Worm (Caenorhabditis elegans): ENCODE results near the gene irld-45.

DNA sequence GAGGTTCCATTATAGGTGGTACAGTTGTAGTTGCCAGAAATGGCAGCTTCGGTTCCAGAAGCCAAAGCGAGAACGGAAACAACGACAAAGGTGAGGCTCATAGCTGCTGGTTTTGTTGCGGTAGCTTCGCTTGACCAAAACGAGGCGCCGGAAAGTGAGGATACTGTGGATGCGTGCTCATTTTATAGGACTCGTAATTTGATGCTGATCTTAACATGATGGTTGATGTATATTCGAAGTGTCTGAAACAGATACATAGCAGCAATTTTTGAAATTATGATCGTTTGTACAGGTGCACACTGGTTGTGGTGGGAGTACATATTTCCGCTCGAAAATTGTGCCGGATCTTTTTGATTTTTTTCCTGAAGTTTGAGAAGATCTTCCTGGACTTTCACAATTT is 17.0 kb upstream of the irld-45 start, which contains the start of gene Y46H3D.8:
- TF ChIP-seq flt-1 (GFP tag; IDR thresholded peaks at IDR 0.05) (no peak), ztf-29 (GFP tag; IDR thresholded peaks at IDR 0.05) (no peak), med-1 (GFP tag; optimal IDR thresholded peaks at IDR 0.05; ENCODE audit: insufficient read depth) (no peak), cog-1 (tag; optimal IDR thresholded peaks at IDR 0.05) (no peak), klf-2 (GFP tag; conservative IDR thresholded peaks at IDR 0.05) (no peak), T22C8.4 (GFP tag; IDR thresholded peaks at IDR 0.05) (no peak), tab-1 (GFP tag; IDR thresholded peaks at IDR 0.05) (no peak)
